Fruit fly (Drosophila melanogaster) whole organism, prepupa: ENCODE results near the gene CG46313.

Source experiments
- Blimp-1 ChIP-seq: fragments of 200-800 bp; sonication (Bioruptor generic); optimal IDR thresholded peaks from 3 replicates; lab custom pipeline; 2017; ENCODE audit warnings: missing biosample characterization, missing genetic modification characterization, mild to moderate bottlenecking, moderate library complexity, missing genetic modification reagents
- CG10631 ChIP-seq: fragments of 200-800 bp; sonication (Bioruptor generic); optimal IDR thresholded peaks from 2 replicates; lab custom pipeline; 2016; ENCODE audit warnings: missing biosample characterization, missing genetic modification characterization
- CG11762 ChIP-seq: fragments of 200-800 bp; sonication (Bioruptor generic); optimal IDR thresholded peaks from 3 replicates; lab custom pipeline; 2016; ENCODE audit warnings: missing biosample characterization, missing genetic modification characterization; ENCODE audit not compliant: insufficient read depth
- CG11902 ChIP-seq: fragments of 200-800 bp; sonication (Bioruptor generic); optimal IDR thresholded peaks from 3 replicates; lab custom pipeline; 2016; ENCODE audit warnings: missing biosample characterization, missing genetic modification characterization
- CG15336 ChIP-seq: fragments of 200-800 bp; sonication (Bioruptor generic); IDR thresholded peaks from 2 replicates; pipeline ENCODE4 v1.3.6; 2022; ENCODE audit warnings: missing biosample characterization, missing genetic modification characterization
- CG1621 ChIP-seq: fragments of 200-800 bp; sonication (Bioruptor generic); optimal IDR thresholded peaks from 3 replicates; lab custom pipeline; 2018; ENCODE audit warnings: missing biosample characterization, mild to moderate bottlenecking, missing genetic modification characterization
- CG16779 ChIP-seq: fragments of 200-800 bp; sonication (Bioruptor generic); optimal IDR thresholded peaks from 3 replicates; lab custom pipeline; 2017; ENCODE audit warnings: missing biosample characterization, mild to moderate bottlenecking, missing genetic modification characterization
- CG34406 ChIP-seq: fragments of 200-800 bp; sonication (Bioruptor generic); optimal IDR thresholded peaks from 3 replicates; lab custom pipeline; 2016; ENCODE audit warnings: missing biosample characterization, missing genetic modification characterization
- CG3919 ChIP-seq: fragments of 200-800 bp; sonication (Bioruptor generic); optimal IDR thresholded peaks from 3 replicates; lab custom pipeline; 2016; ENCODE audit warnings: missing biosample characterization, missing genetic modification characterization
- CG4318 ChIP-seq: fragments of 200-800 bp; sonication (Bioruptor generic); optimal IDR thresholded peaks from 3 replicates; lab custom pipeline; 2017; ENCODE audit warnings: missing biosample characterization, mild to moderate bottlenecking, missing genetic modification characterization
- CG6276 ChIP-seq: fragments of 200-800 bp; sonication (Bioruptor generic); optimal IDR thresholded peaks from 2 replicates; lab custom pipeline; 2017; ENCODE audit warnings: missing biosample characterization, mild to moderate bottlenecking, missing genetic modification characterization
- CG6808 ChIP-seq: fragments of 200-800 bp; sonication (Bioruptor generic); optimal IDR thresholded peaks from 3 replicates; lab custom pipeline; 2017; ENCODE audit warnings: missing biosample characterization, missing genetic modification characterization, mild to moderate bottlenecking, moderate library complexity, missing genetic modification reagents
- CG8319 ChIP-seq: fragments of 200-800 bp; sonication (Bioruptor generic); optimal IDR thresholded peaks from 3 replicates; lab custom pipeline; 2016; ENCODE audit warnings: missing biosample characterization, missing genetic modification characterization
- CG8632 ChIP-seq: fragments of 200-800 bp; sonication (Bioruptor generic); optimal IDR thresholded peaks from 3 replicates; lab custom pipeline; 2016; ENCODE audit warnings: missing biosample characterization, missing genetic modification characterization
- Eip78C ChIP-seq: fragments of 200-800 bp; sonication (Bioruptor generic); peaks from one replicate; lab custom pipeline; 2016; ENCODE audit warnings: missing biosample characterization, missing genetic modification characterization
- Eip93F ChIP-seq: fragments of 200-800 bp; sonication (Bioruptor generic); optimal IDR thresholded peaks from 2 replicates; lab custom pipeline; 2016; ENCODE audit warnings: missing biosample characterization, mild to moderate bottlenecking, missing genetic modification characterization
- Ets96B ChIP-seq: fragments of 200-800 bp; optimal IDR thresholded peaks from 2 replicates; lab custom pipeline; 2019; ENCODE audit warnings: missing biosample characterization, mild to moderate bottlenecking, missing genetic modification characterization, moderate library complexity
- Gug ChIP-seq: fragments of 200-800 bp; sonication (Bioruptor generic); IDR thresholded peaks from 2 replicates; pipeline ENCODE4 v1.3.6; 2022; ENCODE audit warnings: missing biosample characterization, missing genetic modification characterization
- Hr39 ChIP-seq: fragments of 200-800 bp; sonication (Bioruptor generic); optimal IDR thresholded peaks from 2 replicates; lab custom pipeline; 2016; ENCODE audit warnings: missing biosample characterization, missing genetic modification characterization
- Lpt ChIP-seq: fragments of 200-800 bp; sonication (Bioruptor generic); optimal IDR thresholded peaks from 3 replicates; lab custom pipeline; 2016; ENCODE audit warnings: missing biosample characterization, missing genetic modification characterization
- Met ChIP-seq: fragments of 200-800 bp; sonication (Bioruptor generic); optimal IDR thresholded peaks from 3 replicates; lab custom pipeline; 2016; ENCODE audit warnings: missing biosample characterization, missing genetic modification characterization
- OdsH ChIP-seq: fragments of 200-800 bp; sonication (Bioruptor generic); optimal IDR thresholded peaks from 3 replicates; lab custom pipeline; 2016; ENCODE audit warnings: missing biosample characterization, missing genetic modification characterization
- Smox ChIP-seq: fragments of 200-800 bp; sonication (Bioruptor generic); optimal IDR thresholded peaks from 3 replicates; lab custom pipeline; 2016; ENCODE audit warnings: missing biosample characterization, missing genetic modification characterization
- Sox102F ChIP-seq: fragments of 200-800 bp; sonication (Bioruptor generic); optimal IDR thresholded peaks from 2 replicates; lab custom pipeline; 2016; ENCODE audit warnings: missing biosample characterization, mild to moderate bottlenecking, missing genetic modification characterization
- Sox14 ChIP-seq: fragments of 200-800 bp; sonication (Bioruptor generic); optimal IDR thresholded peaks from 3 replicates; lab custom pipeline; 2016; ENCODE audit warnings: missing biosample characterization, missing genetic modification characterization
- Sox15 ChIP-seq: fragments of 200-800 bp; sonication (Bioruptor generic); optimal IDR thresholded peaks from 3 replicates; lab custom pipeline; 2016; ENCODE audit warnings: missing biosample characterization, missing genetic modification characterization
- achi ChIP-seq: fragments of 200-800 bp; sonication (Bioruptor generic); optimal IDR thresholded peaks from 3 replicates; lab custom pipeline; 2016; ENCODE audit warnings: missing biosample characterization, missing genetic modification characterization
- cyc ChIP-seq: fragments of 200-800 bp; sonication (Bioruptor generic); optimal IDR thresholded peaks from 3 replicates; lab custom pipeline; 2016; ENCODE audit warnings: missing biosample characterization, missing genetic modification characterization
- dac ChIP-seq: fragments of 200-800 bp; sonication (Bioruptor generic); optimal IDR thresholded peaks from 2 replicates; lab custom pipeline; 2017; ENCODE audit warnings: missing biosample characterization, mild to moderate bottlenecking, missing genetic modification characterization
- dsx ChIP-seq: fragments of 200-800 bp; optimal IDR thresholded peaks from 3 replicates; lab custom pipeline; 2019; ENCODE audit warnings: missing biosample characterization, mild to moderate bottlenecking, missing genetic modification characterization, moderate library complexity; ENCODE audit not compliant: poor library complexity, severe bottlenecking
- fd85E ChIP-seq: fragments of 200-800 bp; sonication (Bioruptor generic); optimal IDR thresholded peaks from 3 replicates; lab custom pipeline; 2016; ENCODE audit warnings: missing biosample characterization, missing genetic modification characterization
- net ChIP-seq: fragments of 200-800 bp; sonication (Bioruptor generic); optimal IDR thresholded peaks from 3 replicates; lab custom pipeline; 2016; ENCODE audit warnings: missing biosample characterization, missing genetic modification characterization
- pdm3 ChIP-seq: fragments of 200-800 bp; sonication (Bioruptor generic); optimal IDR thresholded peaks from 3 replicates; lab custom pipeline; 2016; ENCODE audit warnings: missing biosample characterization, missing genetic modification characterization
- salr ChIP-seq, 2 experiments: fragments of 200-800 bp; sonication (Bioruptor generic); optimal IDR thresholded peaks; 3 replicates each; lab custom pipeline; 2016 to 2018; ENCODE audit warnings: missing biosample characterization in 2 of 2, missing genetic modification characterization in 2 of 2, mild to moderate bottlenecking in 1 of 2
- spab ChIP-seq: fragments of 200-800 bp; sonication (Bioruptor generic); optimal IDR thresholded peaks from 2 replicates; lab custom pipeline; 2017; ENCODE audit warnings: missing biosample characterization, mild to moderate bottlenecking, missing genetic modification characterization, missing genetic modification reagents
- ss ChIP-seq, 2 experiments: fragments of 200-800 bp; sonication (Bioruptor generic); optimal IDR thresholded peaks; 2 replicates in 1 of 2; 3 replicates in 1 of 2; lab custom pipeline; 2017 to 2018; ENCODE audit warnings: mild to moderate bottlenecking in 2 of 2, missing biosample characterization in 2 of 2, missing genetic modification characterization in 2 of 2, moderate library complexity in 1 of 2
- svp ChIP-seq: fragments of 200-800 bp; sonication (Bioruptor generic); peaks from one replicate; lab custom pipeline; 2016; ENCODE audit warnings: missing biosample characterization, missing genetic modification characterization

CG46313 gene

DNA sequence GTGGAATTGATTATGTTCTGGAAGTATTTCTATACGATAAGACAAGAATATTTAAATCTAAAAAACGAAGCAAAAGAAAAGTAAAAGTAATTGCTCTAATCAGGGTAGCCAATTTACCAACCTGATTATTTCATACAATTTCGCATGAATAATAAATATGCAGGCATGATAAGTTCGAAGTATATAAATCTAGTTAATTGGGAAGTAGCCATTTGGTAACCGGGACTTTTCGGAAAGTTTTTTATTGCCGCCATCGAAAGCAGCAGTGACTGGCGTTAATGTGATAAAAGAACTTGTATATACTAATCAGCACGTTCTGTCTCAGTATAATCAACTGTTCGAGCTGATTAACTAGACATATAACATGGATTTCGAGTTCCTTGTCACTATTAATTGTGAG lies 24.4 kb downstream of the CG46313 start:
- no peak for TF ChIP-seq CG10631 (GFP tag; lab: Kevin White, UChicago)
- TF ChIP-seq Met (GFP tag; lab: Kevin White, UChicago) = no peak
- no peak for TF ChIP-seq Sox15
- TF ChIP-seq CG34406 (GFP tag; lab: Kevin White, UChicago) = no peak
- no peak for TF ChIP-seq Sox102F (GFP tag; lab: Kevin White, UChicago)
- TF ChIP-seq Gug (GFP tag; lab: Robert Waterston, UW) = no peak
- no peak for TF ChIP-seq CG6808
- TF ChIP-seq CG1621 = no peak
- no peak for TF ChIP-seq CG8319 (GFP tag; lab: Kevin White, UChicago)
- TF ChIP-seq net (GFP tag; lab: Kevin White, UChicago) = no peak
- TF ChIP-seq OdsH (GFP tag; lab: Kevin White, UChicago) = no peak
- no peak for TF ChIP-seq spab (GFP tag; lab: Kevin White, UChicago)
- no peak for TF ChIP-seq Smox (GFP tag; lab: Kevin White, UChicago)
- TF ChIP-seq achi (GFP tag; lab: Kevin White, UChicago) = no peak
- no peak for TF ChIP-seq CG15336 (GFP tag; lab: Robert Waterston, UW)
- no peak for TF ChIP-seq Ets96B (tag; lab: Kevin White, UChicago)
- no peak for TF ChIP-seq CG11762 (GFP tag; lab: Kevin White, UChicago)
- no peak for TF ChIP-seq Sox14 (GFP tag; lab: Kevin White, UChicago)
- no peak for TF ChIP-seq CG11902 (GFP tag; lab: Kevin White, UChicago)

dm6 chr3R:27005338-27005737 lies 27.0 kb downstream of the CG46313 start, which contains the start of gene CG6296:
TSS of gene CG6296 (minus strand) at chr3R:27005469.
- no peak for TF ChIP-seq Smox (GFP tag; lab: Kevin White, UChicago)
- no peak for TF ChIP-seq Met (GFP tag; lab: Kevin White, UChicago)
- TF ChIP-seq Lpt (GFP tag; lab: Kevin White, UChicago) = no peak
- TF ChIP-seq CG8632 (GFP tag; lab: Kevin White, UChicago) = no peak
- no peak for TF ChIP-seq Eip78C (GFP tag; lab: Kevin White, UChicago)
- TF ChIP-seq Blimp-1 (GFP tag; lab: Kevin White, UChicago) = no peak
- no peak for TF ChIP-seq CG11762 (GFP tag; lab: Kevin White, UChicago)
- TF ChIP-seq dsx (GFP tag; lab: Kevin White, UChicago) = no peak
- TF ChIP-seq Sox14 (GFP tag; lab: Kevin White, UChicago) = no peak
- TF ChIP-seq net (GFP tag; lab: Kevin White, UChicago) = no peak
- no peak for TF ChIP-seq Gug (GFP tag; lab: Robert Waterston, UW)
- no peak for TF ChIP-seq cyc (GFP tag; lab: Kevin White, UChicago)
- TF ChIP-seq dac = no peak

DNA sequence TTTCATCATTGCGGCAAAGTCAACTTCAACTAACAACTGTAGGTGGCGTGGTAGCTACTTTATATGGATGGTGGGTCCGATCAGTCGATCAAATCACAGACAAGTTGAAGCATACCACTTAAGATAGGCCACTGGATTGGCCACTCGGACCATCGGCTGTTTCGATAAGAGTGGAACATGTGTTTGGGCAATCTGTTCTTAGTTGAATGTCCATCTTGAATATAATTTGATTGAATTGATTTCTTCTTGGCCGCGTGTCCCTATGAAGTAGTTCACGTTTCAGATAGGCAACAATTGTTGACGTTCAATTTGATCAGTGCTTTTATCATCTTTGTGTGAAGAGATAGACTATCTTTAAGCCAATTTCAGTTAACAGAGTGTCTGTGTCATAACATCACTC lies 28.7 kb downstream of the CG46313 start, which contains the start of gene CG6295:
TSS of gene CG6295 (minus strand) at position 34 of the 400 bp plus-strand sequence.
- TF ChIP-seq salr (GFP tag; optimal IDR thresholded peaks at IDR 0.05; lab: Kevin White, UChicago) = no peak
- no peak for TF ChIP-seq CG11902 (GFP tag; lab: Kevin White, UChicago)
- no peak for TF ChIP-seq Hr39 (GFP tag; lab: Kevin White, UChicago)
- no peak for TF ChIP-seq Smox (GFP tag; lab: Kevin White, UChicago)
- TF ChIP-seq CG8632 (GFP tag; lab: Kevin White, UChicago) = no peak
- no peak for TF ChIP-seq Eip93F (GFP tag; lab: Kevin White, UChicago)
- TF ChIP-seq pdm3 (GFP tag; lab: Kevin White, UChicago) = no peak
- TF ChIP-seq CG8319 (GFP tag; lab: Kevin White, UChicago) = no peak
- TF ChIP-seq Eip78C (GFP tag; lab: Kevin White, UChicago) = no peak
- TF ChIP-seq net (GFP tag; lab: Kevin White, UChicago) = no peak
- no peak for TF ChIP-seq OdsH (GFP tag; lab: Kevin White, UChicago)

DNA sequence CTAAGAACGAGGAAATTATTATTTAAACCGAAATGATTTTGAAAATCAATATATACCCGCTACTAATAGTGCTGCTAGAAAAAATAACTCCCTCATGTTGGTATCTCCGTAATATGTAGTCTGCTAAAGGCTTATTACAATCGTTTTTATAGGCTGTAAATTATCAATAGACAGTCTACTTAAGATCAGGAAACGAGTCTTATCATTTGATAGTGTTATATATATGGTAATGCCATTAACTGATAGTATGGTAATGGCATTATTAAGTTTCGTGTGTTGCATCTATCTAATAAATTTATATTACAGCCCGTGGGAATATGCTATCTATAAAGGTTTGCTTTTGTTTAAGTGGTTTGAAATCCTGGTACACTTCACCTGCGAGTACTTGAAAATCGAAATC lies 39.8 kb downstream of the CG46313 start, which contains the start of gene CG17192:
TSS of gene CG17192 (minus strand) at position 101 of the 400 bp plus-strand sequence.
- TF ChIP-seq CG4318 (GFP tag; lab: Kevin White, UChicago) (no peak), svp (GFP tag; lab: Kevin White, UChicago) (no peak), CG6808 (no peak), achi (GFP tag; lab: Kevin White, UChicago) (no peak), CG16779 (tag; lab: Kevin White, UChicago) (no peak), CG6276 (GFP tag; lab: Kevin White, UChicago) (no peak), Eip78C (GFP tag; lab: Kevin White, UChicago) (no peak), ss (GFP tag; optimal IDR thresholded peaks at IDR 0.05; lab: Kevin White, UChicago) (no peak), CG15336 (GFP tag; lab: Robert Waterston, UW) (no peak), Blimp-1 (GFP tag; lab: Kevin White, UChicago) (no peak), Sox102F (GFP tag; lab: Kevin White, UChicago) (no peak), CG3919 (no peak), fd85E (GFP tag; lab: Kevin White, UChicago) (no peak), Met (GFP tag; lab: Kevin White, UChicago) (no peak)
